Worm (Caenorhabditis elegans): ENCODE data around the gene srj-45.

The srj-45 gene

DNA sequence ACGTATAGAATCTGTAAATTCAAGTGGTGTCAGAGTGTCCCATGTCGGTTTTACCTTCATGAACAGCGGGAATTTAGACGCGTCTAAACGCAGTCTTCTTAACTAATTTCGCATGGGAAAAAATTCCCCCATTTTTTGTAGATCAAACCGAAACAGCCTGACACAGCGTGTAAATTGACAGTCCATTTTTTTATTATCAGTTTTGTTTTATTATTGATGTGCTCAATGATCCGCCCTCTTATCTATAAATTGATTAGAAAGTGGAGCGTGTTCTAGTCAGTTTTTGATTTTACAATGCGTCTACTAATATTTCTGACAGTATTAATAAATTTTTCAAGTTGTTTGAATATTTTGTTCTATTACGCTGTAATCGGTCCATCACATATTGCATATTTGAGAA lies 12.7 kb upstream of the srj-45 start, which contains the start of gene ugt-53:
TSS of gene ugt-53 (plus strand) at position 273 of the 400 bp plus-strand sequence.
- peak; percentile 48 for TF ChIP-seq nhr-80 (tag; optimal IDR thresholded peaks at IDR 0.05)
- TF ChIP-seq Y53G8AR.9 (GFP tag; conservative IDR thresholded peaks at IDR 0.05): no peak

- TF ChIP-seq attf-3 (GFP tag; conservative IDR thresholded peaks at IDR 0.05) (no peak), madf-3 (GFP tag; IDR thresholded peaks at IDR 0.05) (no peak), egl-18 (GFP tag; IDR thresholded peaks at IDR 0.05) (no peak), somi-1 (GFP tag; optimal IDR thresholded peaks at IDR 0.05) (no peak), F52B5.7 (tag; optimal IDR thresholded peaks at IDR 0.05) (no peak), F33H1.4 (GFP tag; IDR thresholded peaks at IDR 0.05) (no peak), bed-1 (GFP tag; IDR thresholded peaks at IDR 0.05) (no peak), ceh-79 (tag; optimal IDR thresholded peaks at IDR 0.05) (no peak)
Observed at ce11 chrV:2848290-2848937, 12.0 kb upstream of the srj-45 start, which contains the start of gene srj-49. srj-49 (minus strand) TSS chrV:2848340.

DNA sequence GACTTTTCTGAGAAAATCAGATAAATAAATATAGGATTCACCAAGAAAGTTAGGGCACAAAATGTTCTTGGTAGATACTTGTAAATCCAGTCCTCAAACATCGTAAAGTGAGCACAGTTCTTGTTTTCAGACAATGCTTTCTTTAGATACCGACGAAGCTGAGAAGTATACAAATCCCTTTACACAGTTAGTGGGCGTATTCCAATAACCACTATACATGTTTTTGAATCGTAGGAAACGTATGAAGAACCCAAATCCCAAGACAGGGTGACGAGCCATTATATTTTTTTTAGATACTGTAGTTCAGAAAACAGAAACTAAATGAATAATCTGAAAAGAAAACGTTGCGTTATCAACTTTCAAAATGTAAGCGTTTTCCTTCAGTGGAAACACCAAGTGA lies 9.4 kb upstream of the srj-45 start, which contains the start of gene srj-44:
TSS of gene srj-44 (minus strand) at position 101 of the 400 bp plus-strand sequence.
- no peak for TF ChIP-seq ekl-4 (GFP tag; IDR thresholded peaks at IDR 0.05)
- TF ChIP-seq ccch-3 (GFP tag; optimal IDR thresholded peaks at IDR 0.05): no peak
- TF ChIP-seq C17E4.6 (GFP tag; IDR thresholded peaks at IDR 0.05): no peak
- no peak for TF ChIP-seq snpc-3.4 (tag; optimal IDR thresholded peaks at IDR 0.05)
- TF ChIP-seq F33H1.4 (GFP tag; IDR thresholded peaks at IDR 0.05): no peak

DNA sequence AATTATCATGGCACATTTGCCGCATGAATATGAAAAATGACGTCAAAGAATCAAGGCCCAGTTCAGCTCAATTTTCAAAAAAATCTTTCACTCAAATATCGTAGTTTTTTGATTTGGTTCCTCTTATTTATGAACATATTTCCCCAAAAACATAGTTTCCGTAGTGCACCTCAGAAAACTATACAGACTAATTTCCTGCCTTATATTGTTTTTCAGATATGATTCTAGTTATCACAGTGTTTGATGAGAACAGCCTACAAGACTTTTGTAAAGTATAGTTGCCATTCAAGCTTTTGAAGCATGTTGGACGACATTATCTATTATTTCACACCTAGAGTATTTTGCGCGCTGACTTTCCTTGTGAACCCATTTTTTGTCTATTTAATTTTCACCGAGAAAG lies 3.7 kb downstream of the srj-45 start, which contains the start of gene srj-50:
TSS of gene srj-50 (plus strand) at position 301 of the 400 bp plus-strand sequence.
- TF ChIP-seq ceh-91 (GFP tag; IDR thresholded peaks at IDR 0.05) (no peak), athp-1 (tag; optimal IDR thresholded peaks at IDR 0.05) (no peak), pbrm-1 (GFP tag; IDR thresholded peaks at IDR 0.05) (no peak), ztf-25 (GFP tag; IDR thresholded peaks at IDR 0.05) (no peak)

ce11 chrV:2830817-2831216 lies 5.6 kb downstream of the srj-45 start, which contains the start of gene srw-2:
srw-2 (plus strand) TSS chrV:2830878.
- TF ChIP-seq ekl-4 (GFP tag; IDR thresholded peaks at IDR 0.05): no peak
- no peak for TF ChIP-seq pha-4 (tag; optimal IDR thresholded peaks at IDR 0.05)

DNA sequence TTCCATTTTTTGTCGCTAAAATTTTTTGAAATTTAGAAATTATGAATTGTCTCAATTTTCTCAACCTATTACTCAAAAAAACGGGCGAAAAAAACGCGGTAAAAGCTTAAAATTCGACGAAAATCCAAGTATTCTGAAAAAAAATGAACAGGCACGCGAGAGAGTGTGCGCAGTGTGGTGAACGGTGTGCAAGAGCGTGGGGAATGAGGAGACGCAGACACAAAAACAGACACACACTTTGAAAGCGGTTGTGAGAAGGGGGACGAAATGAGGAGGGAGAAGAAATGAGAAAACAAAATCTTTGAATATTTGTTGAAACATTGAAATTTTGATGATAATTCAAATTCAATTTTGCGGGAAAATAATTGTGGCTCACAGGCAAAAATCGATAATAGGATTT lies 9.6 kb downstream of the srj-45 start, which contains the start of gene T03D3.5:
TSS of gene T03D3.5 (minus strand) at position 21 of the 400 bp plus-strand sequence.
- TF ChIP-seq hmg-1.2 (GFP tag; IDR thresholded peaks at IDR 0.05) (peak; percentile 98), ceh-79 (tag; optimal IDR thresholded peaks at IDR 0.05) (no peak)

DNA sequence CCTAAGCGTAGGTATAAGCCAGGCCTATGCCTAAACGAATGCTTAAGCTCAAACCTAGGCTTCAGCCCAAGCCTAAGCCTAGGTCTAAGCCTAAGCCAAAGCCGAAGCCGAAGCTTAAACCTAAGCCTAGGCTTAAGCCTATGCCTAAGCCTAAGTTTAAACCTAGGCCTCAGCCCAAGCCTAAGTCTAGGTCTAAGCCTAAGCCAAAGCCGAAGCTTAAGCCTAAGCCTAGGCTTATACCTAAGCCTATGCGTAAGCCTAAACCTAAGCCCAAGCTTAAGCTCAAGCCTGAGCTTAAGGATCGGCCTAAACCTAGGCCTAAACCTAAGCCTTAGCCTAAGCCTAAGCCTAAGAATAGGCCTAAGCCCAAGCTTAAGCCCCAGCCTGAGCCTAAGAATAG lies 10.4 kb downstream of the srj-45 start:
- TF ChIP-seq lir-1 (GFP tag; conservative IDR thresholded peaks at IDR 0.05) (no peak), ztf-28 (GFP tag; IDR thresholded peaks at IDR 0.05) (no peak)

- no peak for TF ChIP-seq hsf-1 (GFP tag; IDR thresholded peaks at IDR 0.05)
- no peak for TF ChIP-seq ztf-3 (GFP tag; optimal IDR thresholded peaks at IDR 0.05)
- TF ChIP-seq ztf-28 (GFP tag; IDR thresholded peaks at IDR 0.05): 0 out of 2 replicates have a peak, but pooled peaks have one; percentile 56
- TF ChIP-seq unc-62 (GFP tag; optimal IDR thresholded peaks at IDR 0.05): no peak
- peak; percentile 53; the same call in 1 of the 2 replicates for TF ChIP-seq nfyb-1 (GFP tag; IDR thresholded peaks at IDR 0.05)
- no peak for TF ChIP-seq egrh-3 (GFP tag; IDR thresholded peaks at IDR 0.05)
- no peak for TF ChIP-seq him-1 (tag; optimal IDR thresholded peaks at IDR 0.05)
- TF ChIP-seq dox-1 (GFP tag; IDR thresholded peaks at IDR 0.05): no peak
- no peak for TF ChIP-seq F23B12.7 (tag; optimal IDR thresholded peaks at IDR 0.05; ENCODE audit: insufficient read depth)
- TF ChIP-seq snpc-4 (GFP tag; optimal IDR thresholded peaks at IDR 0.05): no peak
- TF ChIP-seq snpc-4 (tag; optimal IDR thresholded peaks at IDR 0.05): peak in 1 of 4 experiments; percentile 53
- TF ChIP-seq F52B5.7 (tag; optimal IDR thresholded peaks at IDR 0.05): no peak
- TF ChIP-seq zfh-2 (GFP tag; conservative IDR thresholded peaks at IDR 0.05): peak; percentile 81
Observed at ce11 chrV:2821618-2822272, 14.7 kb downstream of the srj-45 start, which contains the start of gene srh-36. srh-36 (minus strand) TSS chrV:2821668.

All from whole organism, young adult.